Fruit fly (Drosophila melanogaster) whole organism, pupa: ENCODE results near the gene Fum3.
A peak's percentile ranks its signal among the peaks of the same experiment; 100 is the strongest.

Source experiments
- CG10348 ChIP-seq: fragments of 200-800 bp; sonication (Bioruptor generic); IDR thresholded peaks from 2 replicates; pipeline ENCODE4 v1.3.6; 2022; ENCODE audit warnings: missing biosample characterization, missing genetic modification characterization
- CG12605 ChIP-seq: fragments of 200-800 bp; sonication (Bioruptor generic); IDR thresholded peaks from 2 replicates; pipeline ENCODE4 v1.3.6; 2022; ENCODE audit warnings: missing biosample characterization, missing genetic modification characterization
- CG13204 ChIP-seq: fragments of 200-800 bp; sonication (Bioruptor generic); optimal IDR thresholded peaks from 2 replicates; lab custom pipeline; 2018; ENCODE audit warnings: missing biosample characterization, mild to moderate bottlenecking, missing genetic modification characterization, moderate library complexity
- CG14655 ChIP-seq: fragments of 200-800 bp; sonication (Bioruptor generic); optimal IDR thresholded peaks from 3 replicates; lab custom pipeline; 2017; ENCODE audit warnings: mild to moderate bottlenecking, missing biosample characterization, missing genetic modification reagents, missing genetic modification characterization
- CG15710 ChIP-seq: fragments of 200-800 bp; sonication (Bioruptor generic); optimal IDR thresholded peaks from 2 replicates; lab custom pipeline; 2018; ENCODE audit warnings: missing biosample characterization, mild to moderate bottlenecking, missing genetic modification characterization, moderate library complexity
- CG17806 ChIP-seq: fragments of 200-800 bp; sonication (Bioruptor generic); optimal IDR thresholded peaks from 2 replicates; lab custom pipeline; 2018; ENCODE audit warnings: missing biosample characterization, mild to moderate bottlenecking, missing genetic modification characterization, moderate library complexity
- CG32121 ChIP-seq: fragments of 200-800 bp; sonication (Bioruptor generic); IDR thresholded peaks from 2 replicates; pipeline ENCODE4 v1.3.6; 2022; ENCODE audit warnings: missing biosample characterization, missing genetic modification characterization
- CG34367 ChIP-seq: fragments of 200-800 bp; sonication (Bioruptor generic); optimal IDR thresholded peaks from 2 replicates; lab custom pipeline; 2018; ENCODE audit warnings: missing biosample characterization, mild to moderate bottlenecking, missing genetic modification characterization
- CG4496 ChIP-seq: fragments of 200-800 bp; sonication (Bioruptor generic); IDR thresholded peaks from 3 replicates; pipeline ENCODE4 v1.3.6; 2022; ENCODE audit warnings: missing biosample characterization, missing genetic modification characterization
- CG8159 ChIP-seq: fragments of 200-800 bp; sonication (Bioruptor generic); optimal IDR thresholded peaks from 3 replicates; lab custom pipeline; 2018; ENCODE audit warnings: missing biosample characterization, mild to moderate bottlenecking, missing genetic modification characterization, moderate library complexity
- CG8301 ChIP-seq: fragments of 200-800 bp; sonication (Bioruptor generic); optimal IDR thresholded peaks from 2 replicates; lab custom pipeline; 2018; ENCODE audit warnings: missing biosample characterization, mild to moderate bottlenecking, missing genetic modification characterization
- CG9948 ChIP-seq: fragments of 200-800 bp; sonication (Bioruptor generic); optimal IDR thresholded peaks from 2 replicates; lab custom pipeline; 2018; ENCODE audit warnings: missing biosample characterization, mild to moderate bottlenecking, missing genetic modification characterization, moderate library complexity
- D1 ChIP-seq: fragments of 200-800 bp; sonication (Bioruptor generic); optimal IDR thresholded peaks from 2 replicates; lab custom pipeline; 2018; ENCODE audit warnings: missing biosample characterization, mild to moderate bottlenecking, missing genetic modification characterization, moderate library complexity
- EcR ChIP-seq: fragments of 200-800 bp; sonication (Bioruptor generic); optimal IDR thresholded peaks from 3 replicates; lab custom pipeline; 2019; ENCODE audit warnings: missing biosample characterization, missing genetic modification characterization, mild to moderate bottlenecking, moderate library complexity, missing genetic modification reagents
- Ets98B ChIP-seq: fragments of 200-800 bp; sonication (Bioruptor generic); IDR thresholded peaks from 2 replicates; pipeline ENCODE4 v1.3.6; 2022; ENCODE audit warnings: missing biosample characterization, missing genetic modification characterization
- Pif1A ChIP-seq: fragments of 200-800 bp; sonication (Bioruptor generic); optimal IDR thresholded peaks from 3 replicates; lab custom pipeline; 2016; ENCODE audit warnings: missing biosample characterization, missing genetic modification characterization
- Pif1B ChIP-seq: fragments of 200-800 bp; sonication (Bioruptor generic); optimal IDR thresholded peaks from 3 replicates; lab custom pipeline; 2016; ENCODE audit warnings: missing biosample characterization, missing genetic modification characterization
- Snoo ChIP-seq: fragments of 200-800 bp; sonication (Bioruptor generic); optimal IDR thresholded peaks from 3 replicates; lab custom pipeline; 2017; ENCODE audit warnings: missing biosample characterization, mild to moderate bottlenecking, missing genetic modification characterization, inconsistent platforms
- fd96Ca ChIP-seq: fragments of 200-800 bp; sonication (Bioruptor generic); IDR thresholded peaks from 3 replicates; pipeline ENCODE4 v1.3.6; 2022; ENCODE audit warnings: missing biosample characterization, missing genetic modification characterization
- gl ChIP-seq: fragments of 200-800 bp; sonication (Bioruptor generic); optimal IDR thresholded peaks from 2 replicates; lab custom pipeline; 2018; ENCODE audit warnings: missing biosample characterization, mild to moderate bottlenecking, missing genetic modification characterization
- rn ChIP-seq: fragments of 200-800 bp; sonication (Bioruptor generic); IDR thresholded peaks from 2 replicates; pipeline ENCODE4 v1.3.6; 2022; ENCODE audit warnings: missing biosample characterization, missing genetic modification characterization

The Fum3 gene

dm6 chr3L:11432472-11432871 is 33.2 kb downstream of the Fum3 start:
- TF ChIP-seq CG9948: no peak
- no peak for TF ChIP-seq CG12605 (GFP tag; lab: Robert Waterston, UW)

dm6 chr3L:11431926-11432323 is 33.7 kb downstream of the Fum3 start:
- TF ChIP-seq CG32121: 0 out of 2 replicates have a peak, but pooled peaks have one; percentile 14
- 0 out of 3 replicates have a peak, but pooled peaks have one; percentile 24 for TF ChIP-seq fd96Ca (GFP tag; lab: Robert Waterston, UW)
- TF ChIP-seq EcR (GFP tag; lab: Kevin White, UChicago): peak; percentile 65
- TF ChIP-seq CG17806: no peak

- peak; percentile 69 for TF ChIP-seq D1 (tag; lab: Kevin White, UChicago)
- peak; percentile 95 for TF ChIP-seq Snoo (tag; lab: Kevin White, UChicago)
- TF ChIP-seq Pif1B (GFP tag; lab: Kevin White, UChicago): peak; percentile 89
- TF ChIP-seq CG13204 (GFP tag; lab: Kevin White, UChicago): peak; percentile 87
- peak; percentile 82 for TF ChIP-seq CG8301 (tag; lab: Kevin White, UChicago)
- TF ChIP-seq CG8159 (tag; lab: Kevin White, UChicago): peak; percentile 89
- TF ChIP-seq CG14655 (GFP tag; lab: Kevin White, UChicago): peak; percentile 81
- peak; percentile 81 for TF ChIP-seq gl (tag; lab: Kevin White, UChicago)
- peak; percentile 87 for TF ChIP-seq rn (GFP tag; lab: Robert Waterston, UW)
- peak; percentile 93 for TF ChIP-seq CG10348 (GFP tag; lab: Robert Waterston, UW)
- peak; percentile 96 for TF ChIP-seq Ets98B (GFP tag; lab: Robert Waterston, UW)
- peak; percentile 94 for TF ChIP-seq CG15710 (tag; lab: Kevin White, UChicago)
- peak; percentile 87 for TF ChIP-seq CG17806
- TF ChIP-seq CG34367 (tag; lab: Kevin White, UChicago): peak; percentile 94
- TF ChIP-seq CG4496 (GFP tag; lab: Robert Waterston, UW): peak; percentile 95
- TF ChIP-seq CG12605 (GFP tag; lab: Robert Waterston, UW): peak; percentile 88
- TF ChIP-seq Pif1A (GFP tag; lab: Kevin White, UChicago): peak; percentile 94
- peak; percentile 49 for TF ChIP-seq EcR (GFP tag; lab: Kevin White, UChicago)
- TF ChIP-seq CG32121: peak; percentile 95
- peak; percentile 81 for TF ChIP-seq CG9948
- peak; percentile 97 for TF ChIP-seq fd96Ca (GFP tag; lab: Robert Waterston, UW)
Observed at dm6 chr3L:11431251-11431925, 34.3 kb downstream of the Fum3 start.

dm6 chr3L:11429695-11430094 is 36.0 kb downstream of the Fum3 start:
- TF ChIP-seq CG10348 (GFP tag; lab: Robert Waterston, UW) (0 out of 2 replicates have a peak, but pooled peaks have one; percentile 36), EcR (GFP tag; lab: Kevin White, UChicago) (no peak), CG4496 (GFP tag; lab: Robert Waterston, UW) (no peak), CG9948 (peak; percentile 37), CG34367 (tag; lab: Kevin White, UChicago) (peak; percentile 26), CG17806 (peak; percentile 25), CG14655 (GFP tag; lab: Kevin White, UChicago) (peak; percentile 70), CG15710 (tag; lab: Kevin White, UChicago) (peak; percentile 35), fd96Ca (GFP tag; lab: Robert Waterston, UW) (no peak), CG8301 (tag; lab: Kevin White, UChicago) (peak; percentile 63), D1 (tag; lab: Kevin White, UChicago) (no peak), Pif1A (GFP tag; lab: Kevin White, UChicago) (peak; percentile 6), rn (GFP tag; lab: Robert Waterston, UW) (no peak), CG32121 (peak; percentile 46), CG13204 (GFP tag; lab: Kevin White, UChicago) (no peak), CG12605 (GFP tag; lab: Robert Waterston, UW) (no peak), Snoo (tag; lab: Kevin White, UChicago) (no peak), gl (tag; lab: Kevin White, UChicago) (no peak), Ets98B (GFP tag; lab: Robert Waterston, UW) (peak; percentile 5; the same call in 1 of the 2 replicates), CG8159 (tag; lab: Kevin White, UChicago) (peak; percentile 53), Pif1B (GFP tag; lab: Kevin White, UChicago) (no peak)

- TF ChIP-seq CG12605 (GFP tag; lab: Robert Waterston, UW): peak; percentile 58
- TF ChIP-seq Snoo (tag; lab: Kevin White, UChicago): no peak
- peak; percentile 14 for TF ChIP-seq Pif1B (GFP tag; lab: Kevin White, UChicago)
- peak; percentile 4 for TF ChIP-seq Pif1A (GFP tag; lab: Kevin White, UChicago)
Observed at dm6 chr3L:11428390-11428789, 37.3 kb downstream of the Fum3 start.

- no peak for TF ChIP-seq D1 (tag; lab: Kevin White, UChicago)
- TF ChIP-seq Ets98B (GFP tag; lab: Robert Waterston, UW): no peak
- no peak for TF ChIP-seq Pif1B (GFP tag; lab: Kevin White, UChicago)
- no peak for TF ChIP-seq CG32121
- TF ChIP-seq CG8159 (tag; lab: Kevin White, UChicago): no peak
- TF ChIP-seq CG34367 (tag; lab: Kevin White, UChicago): no peak
- TF ChIP-seq gl (tag; lab: Kevin White, UChicago): no peak
- TF ChIP-seq CG15710 (tag; lab: Kevin White, UChicago): no peak
- TF ChIP-seq fd96Ca (GFP tag; lab: Robert Waterston, UW): no peak
- TF ChIP-seq EcR (GFP tag; lab: Kevin White, UChicago): no peak
- TF ChIP-seq rn (GFP tag; lab: Robert Waterston, UW): no peak
- TF ChIP-seq CG10348 (GFP tag; lab: Robert Waterston, UW): no peak
- no peak for TF ChIP-seq CG17806
- TF ChIP-seq CG12605 (GFP tag; lab: Robert Waterston, UW): no peak
Observed at dm6 chr3L:11424858-11425257, 40.8 kb downstream of the Fum3 start, which contains the start of gene CG7560. TSS of gene CG7560 (plus strand) at chr3L:11425158.
